Fruit fly (Drosophila melanogaster): ENCODE measurements around the gene CG15765.

The CG15765 gene

dm6 chrX:5880139-5880924, 62.0 kb downstream of the CG15765 start:
- TF ChIP-seq achi (GFP tag; optimal IDR thresholded peaks at IDR 0.05) (peak; percentile 80), Eip93F (GFP tag; optimal IDR thresholded peaks at IDR 0.05) (no peak), fd85E (GFP tag; optimal IDR thresholded peaks at IDR 0.05) (peak; percentile 38), net (GFP tag; optimal IDR thresholded peaks at IDR 0.05) (peak; percentile 86), CG32006 (GFP tag; optimal IDR thresholded peaks at IDR 0.05) (peak; percentile 84), Eip75B (GFP tag; optimal IDR thresholded peaks at IDR 0.05) (peak; percentile 80), CG11762 (GFP tag; optimal IDR thresholded peaks at IDR 0.05; ENCODE audit: insufficient read depth) (peak; percentile 75), Sox15 (GFP tag; optimal IDR thresholded peaks at IDR 0.05) (peak; percentile 49), CG1621 (tag; optimal IDR thresholded peaks at IDR 0.05) (peak; percentile 57), esn (GFP tag; optimal IDR thresholded peaks at IDR 0.05) (peak; percentile 90), Eip78C (GFP tag) (peak; percentile 95), CG15336 (GFP tag; IDR thresholded peaks at IDR 0.05) (peak; percentile 85), salr (GFP tag; optimal IDR thresholded peaks at IDR 0.05) (peak; percentile 42 to 71), CG4318 (GFP tag; optimal IDR thresholded peaks at IDR 0.05) (no peak), Hr39 (GFP tag; optimal IDR thresholded peaks at IDR 0.05) (peak; percentile 89), dsx (GFP tag; optimal IDR thresholded peaks at IDR 0.05; ENCODE audit: poor library complexity, severe bottlenecking) (peak; percentile 73), CG7368 (GFP tag; optimal IDR thresholded peaks at IDR 0.05) (peak; percentile 83), vri (GFP tag; optimal IDR thresholded peaks at IDR 0.05) (peak; percentile 83), Hr4 (GFP tag; optimal IDR thresholded peaks at IDR 0.05) (peak; percentile 70), CG6163 (GFP tag; IDR thresholded peaks at IDR 0.05) (peak; percentile 86), ss (GFP tag; optimal IDR thresholded peaks at IDR 0.05) (peak; percentile 67 to 87), Ets96B (tag; optimal IDR thresholded peaks at IDR 0.05) (peak; percentile 78), Smox (GFP tag; optimal IDR thresholded peaks at IDR 0.05) (peak; percentile 84), CG8319 (GFP tag; optimal IDR thresholded peaks at IDR 0.05) (peak; percentile 57), Hr38 (GFP tag; optimal IDR thresholded peaks at IDR 0.05) (no peak), fkh (GFP tag; optimal IDR thresholded peaks at IDR 0.05) (peak; percentile 96), CG3032 (tag; optimal IDR thresholded peaks at IDR 0.05) (peak; percentile 66), CG11902 (GFP tag; optimal IDR thresholded peaks at IDR 0.05) (peak; percentile 67), CG10631 (GFP tag; optimal IDR thresholded peaks at IDR 0.05) (peak; percentile 75), CG8119 (GFP tag; IDR thresholded peaks at IDR 0.05) (peak; percentile 86), lz (GFP tag; optimal IDR thresholded peaks at IDR 0.05) (peak; percentile 85), Blimp-1 (GFP tag; optimal IDR thresholded peaks at IDR 0.05) (peak; percentile 58), OdsH (GFP tag; optimal IDR thresholded peaks at IDR 0.05) (peak; percentile 83), spab (GFP tag; optimal IDR thresholded peaks at IDR 0.05) (no peak), acj6 (GFP tag; optimal IDR thresholded peaks at IDR 0.05) (peak; percentile 80), Sox102F (GFP tag; optimal IDR thresholded peaks at IDR 0.05) (peak; percentile 86), CG10669 (GFP tag; optimal IDR thresholded peaks at IDR 0.05) (peak; percentile 81), Sox14 (GFP tag; optimal IDR thresholded peaks at IDR 0.05) (peak; percentile 95), Ets21C (GFP tag; optimal IDR thresholded peaks at IDR 0.05) (peak; percentile 78), Met (GFP tag; optimal IDR thresholded peaks at IDR 0.05) (peak; percentile 91), CG9139 (GFP tag; optimal IDR thresholded peaks at IDR 0.05) (peak; percentile 52), Gug (GFP tag; IDR thresholded peaks at IDR 0.05) (peak; percentile 78), CG34406 (GFP tag; optimal IDR thresholded peaks at IDR 0.05) (peak; percentile 70), CG6276 (GFP tag; optimal IDR thresholded peaks at IDR 0.05) (peak; percentile 81), CG3919 (GFP tag; optimal IDR thresholded peaks at IDR 0.05) (peak; percentile 84), pdm3 (GFP tag; optimal IDR thresholded peaks at IDR 0.05) (peak; percentile 87), fd59A (GFP tag; optimal IDR thresholded peaks at IDR 0.05) (peak; percentile 61), cyc (GFP tag; optimal IDR thresholded peaks at IDR 0.05) (peak; percentile 87), CG6808 (GFP tag; optimal IDR thresholded peaks at IDR 0.05) (peak; percentile 78), CG6792 (GFP tag; optimal IDR thresholded peaks at IDR 0.05) (peak; percentile 77)

Measured in whole organism, prepupa.